Fruit fly (Drosophila melanogaster) whole organism, prepupa: ENCODE results near the gene ERp44.

Experiments used
- Blimp-1 ChIP-seq: fragments of 200-800 bp; sonication (Bioruptor generic); optimal IDR thresholded peaks from 3 replicates; lab custom pipeline; 2017; ENCODE audit warnings: missing biosample characterization, missing genetic modification characterization, mild to moderate bottlenecking, moderate library complexity, missing genetic modification reagents
- CG10631 ChIP-seq: fragments of 200-800 bp; sonication (Bioruptor generic); optimal IDR thresholded peaks from 2 replicates; lab custom pipeline; 2016; ENCODE audit warnings: missing biosample characterization, missing genetic modification characterization
- CG11294 ChIP-seq: fragments of 200-800 bp; sonication (Bioruptor generic); IDR thresholded peaks from 2 replicates; pipeline ENCODE4 v1.3.6; 2022; ENCODE audit warnings: missing biosample characterization, missing genetic modification characterization
- CG11762 ChIP-seq: fragments of 200-800 bp; sonication (Bioruptor generic); optimal IDR thresholded peaks from 3 replicates; lab custom pipeline; 2016; ENCODE audit warnings: missing biosample characterization, missing genetic modification characterization; ENCODE audit not compliant: insufficient read depth
- CG15336 ChIP-seq: fragments of 200-800 bp; sonication (Bioruptor generic); IDR thresholded peaks from 2 replicates; pipeline ENCODE4 v1.3.6; 2022; ENCODE audit warnings: missing biosample characterization, missing genetic modification characterization
- CG1621 ChIP-seq: fragments of 200-800 bp; sonication (Bioruptor generic); optimal IDR thresholded peaks from 3 replicates; lab custom pipeline; 2018; ENCODE audit warnings: missing biosample characterization, mild to moderate bottlenecking, missing genetic modification characterization
- CG3032 ChIP-seq: fragments of 200-800 bp; optimal IDR thresholded peaks from 2 replicates; lab custom pipeline; 2019; ENCODE audit warnings: missing biosample characterization, mild to moderate bottlenecking, missing genetic modification characterization, moderate library complexity
- CG31627 ChIP-seq: fragments of 200-800 bp; sonication (Bioruptor generic); optimal IDR thresholded peaks from 3 replicates; lab custom pipeline; 2016; ENCODE audit warnings: missing biosample characterization, missing genetic modification characterization
- CG3919 ChIP-seq: fragments of 200-800 bp; sonication (Bioruptor generic); optimal IDR thresholded peaks from 3 replicates; lab custom pipeline; 2016; ENCODE audit warnings: missing biosample characterization, missing genetic modification characterization
- CG4318 ChIP-seq: fragments of 200-800 bp; sonication (Bioruptor generic); optimal IDR thresholded peaks from 3 replicates; lab custom pipeline; 2017; ENCODE audit warnings: missing biosample characterization, mild to moderate bottlenecking, missing genetic modification characterization
- CG6163 ChIP-seq: fragments of 200-800 bp; sonication (Bioruptor generic); IDR thresholded peaks from 3 replicates; pipeline ENCODE4 v1.3.6; 2022; ENCODE audit warnings: missing biosample characterization, missing genetic modification characterization
- CG6792 ChIP-seq: fragments of 200-800 bp; sonication (Bioruptor generic); optimal IDR thresholded peaks from 3 replicates; lab custom pipeline; 2016; ENCODE audit warnings: missing biosample characterization, missing genetic modification characterization
- CG6808 ChIP-seq: fragments of 200-800 bp; sonication (Bioruptor generic); optimal IDR thresholded peaks from 3 replicates; lab custom pipeline; 2017; ENCODE audit warnings: missing biosample characterization, missing genetic modification characterization, mild to moderate bottlenecking, moderate library complexity, missing genetic modification reagents
- CG6854 ChIP-seq: fragments of 200-800 bp; sonication (Bioruptor generic); optimal IDR thresholded peaks from 2 replicates; lab custom pipeline; 2017; ENCODE audit warnings: missing biosample characterization, mild to moderate bottlenecking, missing genetic modification characterization
- CG8319 ChIP-seq: fragments of 200-800 bp; sonication (Bioruptor generic); optimal IDR thresholded peaks from 3 replicates; lab custom pipeline; 2016; ENCODE audit warnings: missing biosample characterization, missing genetic modification characterization
- CG9139 ChIP-seq: fragments of 200-800 bp; sonication (Bioruptor generic); optimal IDR thresholded peaks from 3 replicates; lab custom pipeline; 2017; ENCODE audit warnings: missing biosample characterization, mild to moderate bottlenecking, missing genetic modification characterization
- Eip78C ChIP-seq: fragments of 200-800 bp; sonication (Bioruptor generic); peaks from one replicate; lab custom pipeline; 2016; ENCODE audit warnings: missing biosample characterization, missing genetic modification characterization
- Ets96B ChIP-seq: fragments of 200-800 bp; optimal IDR thresholded peaks from 2 replicates; lab custom pipeline; 2019; ENCODE audit warnings: missing biosample characterization, mild to moderate bottlenecking, missing genetic modification characterization, moderate library complexity
- Hr38 ChIP-seq: sonication (Bioruptor generic); optimal IDR thresholded peaks from 2 replicates; lab custom pipeline; 2016; ENCODE audit warnings: missing biosample characterization, missing genetic modification characterization
- Hr4 ChIP-seq: fragments of 200-800 bp; sonication (Bioruptor generic); optimal IDR thresholded peaks from 3 replicates; lab custom pipeline; 2016; ENCODE audit warnings: missing biosample characterization, missing genetic modification characterization
- OdsH ChIP-seq: fragments of 200-800 bp; sonication (Bioruptor generic); optimal IDR thresholded peaks from 3 replicates; lab custom pipeline; 2016; ENCODE audit warnings: missing biosample characterization, missing genetic modification characterization
- Smox ChIP-seq: fragments of 200-800 bp; sonication (Bioruptor generic); optimal IDR thresholded peaks from 3 replicates; lab custom pipeline; 2016; ENCODE audit warnings: missing biosample characterization, missing genetic modification characterization
- Sox102F ChIP-seq: fragments of 200-800 bp; sonication (Bioruptor generic); optimal IDR thresholded peaks from 2 replicates; lab custom pipeline; 2016; ENCODE audit warnings: missing biosample characterization, mild to moderate bottlenecking, missing genetic modification characterization
- Sox14 ChIP-seq: fragments of 200-800 bp; sonication (Bioruptor generic); optimal IDR thresholded peaks from 3 replicates; lab custom pipeline; 2016; ENCODE audit warnings: missing biosample characterization, missing genetic modification characterization
- Sox15 ChIP-seq: fragments of 200-800 bp; sonication (Bioruptor generic); optimal IDR thresholded peaks from 3 replicates; lab custom pipeline; 2016; ENCODE audit warnings: missing biosample characterization, missing genetic modification characterization
- achi ChIP-seq: fragments of 200-800 bp; sonication (Bioruptor generic); optimal IDR thresholded peaks from 3 replicates; lab custom pipeline; 2016; ENCODE audit warnings: missing biosample characterization, missing genetic modification characterization
- acj6 ChIP-seq: fragments of 200-800 bp; sonication (Bioruptor generic); optimal IDR thresholded peaks from 3 replicates; lab custom pipeline; 2016; ENCODE audit warnings: missing biosample characterization, missing genetic modification characterization
- cyc ChIP-seq: fragments of 200-800 bp; sonication (Bioruptor generic); optimal IDR thresholded peaks from 3 replicates; lab custom pipeline; 2016; ENCODE audit warnings: missing biosample characterization, missing genetic modification characterization
- dac ChIP-seq: fragments of 200-800 bp; sonication (Bioruptor generic); optimal IDR thresholded peaks from 2 replicates; lab custom pipeline; 2017; ENCODE audit warnings: missing biosample characterization, mild to moderate bottlenecking, missing genetic modification characterization
- dsx ChIP-seq: fragments of 200-800 bp; optimal IDR thresholded peaks from 3 replicates; lab custom pipeline; 2019; ENCODE audit warnings: missing biosample characterization, mild to moderate bottlenecking, missing genetic modification characterization, moderate library complexity; ENCODE audit not compliant: poor library complexity, severe bottlenecking
- esn ChIP-seq: fragments of 200-800 bp; sonication (Bioruptor generic); optimal IDR thresholded peaks from 2 replicates; lab custom pipeline; 2016; ENCODE audit warnings: missing biosample characterization, mild to moderate bottlenecking, missing genetic modification characterization, moderate library complexity
- fd85E ChIP-seq: fragments of 200-800 bp; sonication (Bioruptor generic); optimal IDR thresholded peaks from 3 replicates; lab custom pipeline; 2016; ENCODE audit warnings: missing biosample characterization, missing genetic modification characterization
- fkh ChIP-seq: fragments of 200-800 bp; sonication (Bioruptor generic); optimal IDR thresholded peaks from 3 replicates; lab custom pipeline; 2017; ENCODE audit warnings: missing biosample characterization, mild to moderate bottlenecking, missing genetic modification characterization, moderate library complexity
- lz ChIP-seq: fragments of 200-800 bp; sonication (Bioruptor generic); optimal IDR thresholded peaks from 3 replicates; lab custom pipeline; 2016; ENCODE audit warnings: missing biosample characterization, missing genetic modification characterization
- net ChIP-seq: fragments of 200-800 bp; sonication (Bioruptor generic); optimal IDR thresholded peaks from 3 replicates; lab custom pipeline; 2016; ENCODE audit warnings: missing biosample characterization, missing genetic modification characterization
- pdm3 ChIP-seq: fragments of 200-800 bp; sonication (Bioruptor generic); optimal IDR thresholded peaks from 3 replicates; lab custom pipeline; 2016; ENCODE audit warnings: missing biosample characterization, missing genetic modification characterization
- salr ChIP-seq, 2 experiments: fragments of 200-800 bp; sonication (Bioruptor generic); optimal IDR thresholded peaks; 3 replicates each; lab custom pipeline; 2016 to 2018; ENCODE audit warnings: missing biosample characterization in 2 of 2, missing genetic modification characterization in 2 of 2, mild to moderate bottlenecking in 1 of 2
- svp ChIP-seq: fragments of 200-800 bp; sonication (Bioruptor generic); peaks from one replicate; lab custom pipeline; 2016; ENCODE audit warnings: missing biosample characterization, missing genetic modification characterization
- topi ChIP-seq: fragments of 200-800 bp; sonication (Bioruptor generic); optimal IDR thresholded peaks from 3 replicates; lab custom pipeline; 2016; ENCODE audit warnings: missing biosample characterization, missing genetic modification characterization
- vri ChIP-seq: fragments of 200-800 bp; sonication (Bioruptor generic); optimal IDR thresholded peaks from 3 replicates; lab custom pipeline; 2016; ENCODE audit warnings: missing biosample characterization, mild to moderate bottlenecking, missing genetic modification characterization

The ERp44 gene

DNA sequence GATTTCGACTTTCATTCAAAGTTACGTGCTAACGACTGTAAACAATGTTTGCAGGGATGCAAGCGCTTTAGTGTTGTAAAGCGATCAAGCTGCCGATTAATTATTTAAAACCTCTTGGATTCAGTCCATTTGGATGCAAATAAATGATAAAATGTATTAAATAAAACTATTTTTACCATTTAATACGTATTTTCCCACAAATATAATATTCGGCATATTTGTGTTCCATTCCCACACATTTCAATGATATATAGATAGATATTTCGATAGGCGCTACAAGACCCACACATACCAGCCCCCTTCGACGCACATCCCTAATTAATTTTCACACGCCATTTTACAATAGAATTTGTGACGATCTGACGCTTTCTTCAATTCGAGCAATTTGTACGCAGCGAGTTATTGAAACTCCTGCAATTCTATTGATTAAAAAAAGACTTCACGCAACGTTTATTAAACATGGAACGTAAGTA is 9.0 kb downstream of the ERp44 start, which contains the start of the genes CG32576 and caz:
CG32576 (minus strand) TSS at position 42 of the 473 bp plus-strand sequence.
caz (plus strand) TSS at position 319 of the 473 bp plus-strand sequence.
- TF ChIP-seq Eip78C (peak; percentile 8), Sox14 (GFP tag; lab: Kevin White, UChicago) (no peak), acj6 (GFP tag; lab: Kevin White, UChicago) (peak; percentile 46), vri (peak; percentile 23), CG9139 (no peak), Smox (GFP tag; lab: Kevin White, UChicago) (no peak), CG3032 (tag; lab: Kevin White, UChicago) (peak; percentile 23), lz (GFP tag; lab: Kevin White, UChicago) (peak; percentile 12), CG6792 (peak; percentile 13), Sox102F (peak; percentile 43), cyc (GFP tag; lab: Kevin White, UChicago) (peak; percentile 3), achi (GFP tag; lab: Kevin White, UChicago) (peak; percentile 47), CG10631 (GFP tag; lab: Kevin White, UChicago) (peak; percentile 51), CG6854 (no peak), esn (GFP tag; lab: Kevin White, UChicago) (peak; percentile 49), Blimp-1 (GFP tag; lab: Kevin White, UChicago) (peak; percentile 8), dsx (GFP tag; lab: Kevin White, UChicago) (peak; percentile 88), CG6163 (no peak), fkh (GFP tag; lab: Kevin White, UChicago) (peak; percentile 94), Ets96B (tag; lab: Kevin White, UChicago) (no peak)
- TF ChIP-seq, all 60 proteins: peak for 14

DNA sequence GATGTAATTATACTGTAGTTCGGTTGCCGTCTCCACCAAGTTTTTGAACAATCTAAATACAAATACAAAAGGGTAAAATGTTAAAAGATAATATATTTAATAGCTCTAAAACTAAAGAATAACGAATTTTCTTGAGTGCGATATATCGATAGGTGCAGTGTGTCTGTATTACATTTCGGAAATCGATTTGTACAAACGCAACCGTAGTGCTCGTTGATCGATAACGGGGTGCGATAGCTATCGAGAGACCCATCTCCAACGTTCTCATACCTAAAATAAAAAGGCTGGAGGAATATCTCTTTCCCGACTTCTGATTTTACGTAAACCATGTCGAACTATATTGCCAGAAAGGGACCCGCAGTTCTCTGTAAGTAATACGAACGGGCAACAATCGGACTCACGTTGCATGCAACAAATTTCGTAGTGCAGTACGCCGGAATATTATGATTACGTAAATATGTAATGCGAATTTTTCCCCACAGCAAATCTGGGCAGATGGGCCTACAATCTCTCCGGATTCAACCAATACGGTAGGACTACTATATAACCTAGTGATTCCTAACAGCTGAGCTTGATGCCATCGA is 11.3 kb downstream of the ERp44 start, which contains the start of gene UQCR-14:
UQCR-14 (plus strand) TSS at position 206 of the 584 bp plus-strand sequence.
- peak; percentile 8 for TF ChIP-seq cyc (GFP tag; lab: Kevin White, UChicago)
- TF ChIP-seq CG11762 (GFP tag; lab: Kevin White, UChicago): no peak
- no peak for TF ChIP-seq Hr38 (GFP tag; lab: Kevin White, UChicago)
- TF ChIP-seq lz (GFP tag; lab: Kevin White, UChicago): peak; percentile 9
- no peak for TF ChIP-seq CG8319 (GFP tag; lab: Kevin White, UChicago)
- peak; percentile 19 for TF ChIP-seq CG31627
- peak; percentile 43 for TF ChIP-seq topi (GFP tag; lab: Kevin White, UChicago)
- no peak for TF ChIP-seq CG4318
- no peak for TF ChIP-seq fd85E (GFP tag; lab: Kevin White, UChicago)
- no peak for TF ChIP-seq net
- no peak for TF ChIP-seq Sox15 (GFP tag; lab: Kevin White, UChicago)
- peak; percentile 19 for TF ChIP-seq achi (GFP tag; lab: Kevin White, UChicago)
- TF ChIP-seq Sox102F: peak; percentile 10
- no peak for TF ChIP-seq svp (GFP tag; lab: Kevin White, UChicago)
- no peak for TF ChIP-seq CG11294 (GFP tag; lab: Robert Waterston, UW)
- no peak for TF ChIP-seq CG3919 (GFP tag; lab: Kevin White, UChicago)
- peak; percentile 43 for TF ChIP-seq vri
- TF ChIP-seq dsx (GFP tag; lab: Kevin White, UChicago): peak; percentile 34
- TF ChIP-seq CG6792: no peak
- TF ChIP-seq esn (GFP tag; lab: Kevin White, UChicago): peak; percentile 46
- no peak for TF ChIP-seq Hr4 (GFP tag; lab: Kevin White, UChicago)
- TF ChIP-seq OdsH: no peak
- peak; percentile 6 for TF ChIP-seq CG10631 (GFP tag; lab: Kevin White, UChicago)
- TF ChIP-seq salr (GFP tag; optimal IDR thresholded peaks at IDR 0.05; lab: Kevin White, UChicago): no peak
- TF ChIP-seq CG6854: no peak
- TF ChIP-seq CG15336: no peak
- peak; percentile 12 for TF ChIP-seq Sox14 (GFP tag; lab: Kevin White, UChicago)
- no peak for TF ChIP-seq pdm3 (GFP tag; lab: Kevin White, UChicago)
- peak; percentile 74 for TF ChIP-seq Eip78C
- no peak for TF ChIP-seq CG6808 (GFP tag; lab: Kevin White, UChicago)
- TF ChIP-seq CG1621 (tag; lab: Kevin White, UChicago): peak; percentile 12
- TF ChIP-seq dac (GFP tag; lab: Kevin White, UChicago): no peak
